Fruit fly (Drosophila melanogaster) whole organism, embryonic: ENCODE results near the gene pbl.

Source experiments
- Aef1 ChIP-seq: fragments of 200-800 bp; sonication (Bioruptor generic); IDR thresholded peaks from 3 replicates; pipeline ENCODE4 v1.3.6; 2022; ENCODE audit warnings: missing biosample characterization, missing genetic modification characterization
- B-H2 ChIP-seq: fragments of 200-800 bp; sonication (Bioruptor generic); optimal IDR thresholded peaks from 2 replicates; lab custom pipeline; 2018; ENCODE audit warnings: missing biosample characterization, mild to moderate bottlenecking, missing genetic modification characterization
- Bgb ChIP-seq: fragments of 200-800 bp; sonication (Bioruptor generic); IDR thresholded peaks from 2 replicates; pipeline ENCODE4 v1.3.6; 2022; ENCODE audit warnings: missing biosample characterization, missing genetic modification characterization; ENCODE audit not compliant: partially characterized antibody
- CG1024 ChIP-seq: fragments of 200-800 bp; sonication (Bioruptor generic); IDR thresholded peaks from 2 replicates; pipeline ENCODE4 v1.3.6; 2022; ENCODE audit warnings: missing biosample characterization, missing genetic modification characterization
- CG10267 ChIP-seq: fragments of 200-800 bp; sonication (Bioruptor generic); optimal IDR thresholded peaks from 2 replicates; lab custom pipeline; 2018; ENCODE audit warnings: missing biosample characterization, mild to moderate bottlenecking, missing genetic modification characterization, moderate library complexity
- CG10462 ChIP-seq: fragments of 200-800 bp; sonication (Bioruptor generic); optimal IDR thresholded peaks from 2 replicates; lab custom pipeline; 2016; ENCODE audit warnings: missing biosample characterization, missing genetic modification characterization
- CG10654 ChIP-seq: fragments of 200-800 bp; sonication (Bioruptor generic); optimal IDR thresholded peaks from 2 replicates; lab custom pipeline; 2016; ENCODE audit warnings: missing biosample characterization, missing genetic modification characterization
- CG10979 ChIP-seq: fragments of 200-800 bp; sonication (Bioruptor generic); optimal IDR thresholded peaks from 2 replicates; lab custom pipeline; 2018; ENCODE audit warnings: missing biosample characterization, mild to moderate bottlenecking, missing genetic modification characterization, moderate library complexity
- CG11398 ChIP-seq: fragments of 200-800 bp; sonication (Bioruptor generic); optimal IDR thresholded peaks from 2 replicates; lab custom pipeline; 2016; ENCODE audit warnings: missing biosample characterization, missing genetic modification characterization
- CG12769 ChIP-seq: fragments of 200-800 bp; sonication (Bioruptor generic); optimal IDR thresholded peaks from 2 replicates; lab custom pipeline; 2019; ENCODE audit warnings: missing biosample characterization, mild to moderate bottlenecking, missing genetic modification characterization, moderate library complexity
- CG13624 ChIP-seq: fragments of 200-800 bp; sonication (Bioruptor generic); optimal IDR thresholded peaks from 2 replicates; lab custom pipeline; 2016; ENCODE audit warnings: missing biosample characterization, missing genetic modification characterization
- CG15696 ChIP-seq: fragments of 200-800 bp; sonication (Bioruptor generic); optimal IDR thresholded peaks from 2 replicates; lab custom pipeline; 2019; ENCODE audit warnings: missing biosample characterization, mild to moderate bottlenecking, missing genetic modification characterization, moderate library complexity
- CG1602 ChIP-seq: fragments of 200-800 bp; sonication (Bioruptor generic); optimal IDR thresholded peaks from 3 replicates; lab custom pipeline; 2016; ENCODE audit warnings: missing biosample characterization, missing genetic modification characterization
- CG17568 ChIP-seq: fragments of 200-800 bp; sonication (Bioruptor generic); optimal IDR thresholded peaks from 2 replicates; lab custom pipeline; 2018; ENCODE audit warnings: missing biosample characterization, mild to moderate bottlenecking, missing genetic modification characterization, moderate library complexity
- CG30403 ChIP-seq: fragments of 200-800 bp; sonication (Bioruptor generic); optimal IDR thresholded peaks from 3 replicates; lab custom pipeline; 2016; ENCODE audit warnings: missing biosample characterization, missing genetic modification characterization
- CG30431 ChIP-seq: fragments of 200-800 bp; sonication (Bioruptor generic); optimal IDR thresholded peaks from 2 replicates; lab custom pipeline; 2017; ENCODE audit warnings: missing biosample characterization, missing genetic modification characterization
- CG3281 ChIP-seq: fragments of 200-800 bp; sonication (Bioruptor generic); optimal IDR thresholded peaks from 3 replicates; lab custom pipeline; 2017; ENCODE audit warnings: missing biosample characterization, mild to moderate bottlenecking, missing genetic modification characterization
- CG43689 ChIP-seq: fragments of 200-800 bp; sonication (Bioruptor generic); IDR thresholded peaks from 2 replicates; pipeline ENCODE4 v1.3.6; 2022; ENCODE audit warnings: missing biosample characterization, missing genetic modification characterization
- CG7372 ChIP-seq: fragments of 200-800 bp; sonication (Bioruptor generic); IDR thresholded peaks from 2 replicates; pipeline ENCODE4 v1.3.6; 2022; ENCODE audit warnings: missing biosample characterization, missing genetic modification characterization
- CG9727 ChIP-seq: fragments of 200-800 bp; sonication (Bioruptor generic); optimal IDR thresholded peaks from 3 replicates; lab custom pipeline; 2017; ENCODE audit warnings: missing biosample characterization, mild to moderate bottlenecking, missing genetic modification characterization
- Fer3 ChIP-seq: fragments of 200-800 bp; sonication (Bioruptor generic); optimal IDR thresholded peaks from 2 replicates; lab custom pipeline; 2018; ENCODE audit warnings: missing biosample characterization, mild to moderate bottlenecking, missing genetic modification characterization, moderate library complexity
- H15 ChIP-seq: fragments of 200-800 bp; sonication (Bioruptor generic); IDR thresholded peaks from 3 replicates; pipeline ENCODE4 v1.3.6; 2022; ENCODE audit warnings: missing biosample characterization, missing genetic modification characterization
- Lpt ChIP-seq: fragments of >200 bp; optimal IDR thresholded peaks from 2 replicates; lab custom pipeline; 2018; ENCODE audit warnings: missing biosample characterization, missing genetic modification characterization
- MESR4 ChIP-seq: fragments of 200-800 bp; sonication (Bioruptor generic); optimal IDR thresholded peaks from 2 replicates; lab custom pipeline; 2018; ENCODE audit warnings: missing biosample characterization, mild to moderate bottlenecking, missing genetic modification characterization, moderate library complexity
- Opbp ChIP-seq: fragments of 200-800 bp; sonication (Bioruptor generic); IDR thresholded peaks from 3 replicates; pipeline ENCODE4 v1.3.6; 2022; ENCODE audit warnings: missing biosample characterization, missing genetic modification characterization; ENCODE audit not compliant: partially characterized antibody
- Rfx ChIP-seq: fragments of 200-800 bp; sonication (Bioruptor generic); IDR thresholded peaks from 2 replicates; pipeline ENCODE4 v1.3.6; 2022; ENCODE audit warnings: missing biosample characterization, missing genetic modification characterization
- Side ChIP-seq: fragments of 200-800 bp; sonication (Bioruptor generic); optimal IDR thresholded peaks from 2 replicates; lab custom pipeline; 2016; ENCODE audit warnings: missing biosample characterization, missing genetic modification characterization
- ase ChIP-seq: fragments of 200-800 bp; sonication (Bioruptor generic); IDR thresholded peaks from 3 replicates; pipeline ENCODE4 v1.3.6; 2022; ENCODE audit warnings: missing biosample characterization, missing genetic modification characterization
- bab2 ChIP-seq: fragments of 200-800 bp; sonication (Bioruptor generic); optimal IDR thresholded peaks from 2 replicates; lab custom pipeline; 2016; ENCODE audit warnings: missing biosample characterization, missing genetic modification characterization
- bowl ChIP-seq: fragments of 200-800 bp; sonication (Bioruptor generic); IDR thresholded peaks from 2 replicates; pipeline ENCODE4 v1.3.6; 2022; ENCODE audit warnings: missing biosample characterization, missing genetic modification characterization
- cato ChIP-seq: fragments of 200-800 bp; sonication (Bioruptor generic); optimal IDR thresholded peaks from 2 replicates; lab custom pipeline; 2016; ENCODE audit warnings: missing biosample characterization, missing genetic modification characterization, borderline replicate concordance
- fd3F ChIP-seq: fragments of 200-800 bp; sonication (Bioruptor generic); optimal IDR thresholded peaks from 2 replicates; lab custom pipeline; 2018; ENCODE audit warnings: missing biosample characterization, mild to moderate bottlenecking, missing genetic modification characterization, moderate library complexity
- fd96Cb ChIP-seq: fragments of 200-800 bp; sonication (Bioruptor generic); optimal IDR thresholded peaks from 2 replicates; lab custom pipeline; 2018; ENCODE audit warnings: missing biosample characterization, mild to moderate bottlenecking, missing genetic modification characterization, moderate library complexity
- ftz-f1 ChIP-seq: fragments of 200-800 bp; sonication (Bioruptor generic); optimal IDR thresholded peaks from 2 replicates; lab custom pipeline; 2016; ENCODE audit warnings: missing biosample characterization, missing genetic modification characterization
- gcm2 ChIP-seq: fragments of 200-800 bp; sonication (Bioruptor generic); optimal IDR thresholded peaks from 2 replicates; lab custom pipeline; 2016; ENCODE audit warnings: missing biosample characterization, missing genetic modification characterization
- hbn ChIP-seq: fragments of 200-800 bp; sonication (Bioruptor generic); IDR thresholded peaks from 2 replicates; pipeline ENCODE4 v1.3.6; 2022; ENCODE audit warnings: missing biosample characterization, missing genetic modification characterization; ENCODE audit not compliant: partially characterized antibody
- ind ChIP-seq: fragments of 200-800 bp; sonication (Bioruptor generic); optimal IDR thresholded peaks from 3 replicates; lab custom pipeline; 2016; ENCODE audit warnings: missing biosample characterization, missing genetic modification characterization
- jigr1 ChIP-seq: fragments of 200-800 bp; sonication (Bioruptor generic); IDR thresholded peaks from 3 replicates; pipeline ENCODE4 v1.3.6; 2022; ENCODE audit warnings: missing biosample characterization, missing genetic modification characterization
- kah ChIP-seq: fragments of 200-800 bp; sonication (Bioruptor generic); optimal IDR thresholded peaks from 2 replicates; lab custom pipeline; 2018; ENCODE audit warnings: missing biosample characterization, mild to moderate bottlenecking, missing genetic modification characterization
- lbe ChIP-seq: fragments of 200-800 bp; sonication (Bioruptor generic); optimal IDR thresholded peaks from 2 replicates; lab custom pipeline; 2016; ENCODE audit warnings: missing biosample characterization, mild to moderate bottlenecking, missing genetic modification characterization
- lilli ChIP-seq: fragments of 200-800 bp; sonication (Bioruptor generic); optimal IDR thresholded peaks from 3 replicates; lab custom pipeline; 2016; ENCODE audit warnings: missing biosample characterization, missing genetic modification characterization
- nerfin-2 ChIP-seq: fragments of 200-800 bp; sonication (Bioruptor generic); IDR thresholded peaks from 2 replicates; pipeline ENCODE4 v1.3.6; 2022; ENCODE audit warnings: missing biosample characterization, missing genetic modification characterization; ENCODE audit not compliant: partially characterized antibody
- nom ChIP-seq: fragments of 200-800 bp; sonication (Bioruptor generic); optimal IDR thresholded peaks from 2 replicates; lab custom pipeline; 2017; ENCODE audit warnings: missing biosample characterization, missing genetic modification characterization, mild to moderate bottlenecking, moderate library complexity, missing genetic modification reagents
- pfk ChIP-seq: fragments of 200-800 bp; sonication (Bioruptor generic); optimal IDR thresholded peaks from 2 replicates; lab custom pipeline; 2018; ENCODE audit warnings: missing biosample characterization, mild to moderate bottlenecking, missing genetic modification characterization, moderate library complexity
- repo ChIP-seq: fragments of 200-800 bp; sonication (Bioruptor generic); optimal IDR thresholded peaks from 2 replicates; lab custom pipeline; 2016; ENCODE audit warnings: missing biosample characterization, missing genetic modification characterization
- schlank ChIP-seq: fragments of 200-800 bp; sonication (Bioruptor generic); optimal IDR thresholded peaks from 2 replicates; lab custom pipeline; 2018; ENCODE audit warnings: missing biosample characterization, mild to moderate bottlenecking, missing genetic modification characterization
- sisA ChIP-seq: fragments of 200-800 bp; sonication (Bioruptor generic); IDR thresholded peaks from 2 replicates; pipeline ENCODE4 v1.3.6; 2022; ENCODE audit warnings: missing biosample characterization, missing genetic modification characterization
- sr ChIP-seq: fragments of 200-800 bp; sonication (Bioruptor generic); IDR thresholded peaks from 3 replicates; pipeline ENCODE4 v1.3.6; 2022; ENCODE audit warnings: missing biosample characterization, missing genetic modification characterization
- tgo ChIP-seq: fragments of 200-800 bp; sonication (Bioruptor generic); IDR thresholded peaks from 3 replicates; pipeline ENCODE4 v1.3.6; 2022; ENCODE audit warnings: missing biosample characterization, missing genetic modification characterization
- usp ChIP-seq: fragments of >200 bp; optimal IDR thresholded peaks from 2 replicates; lab custom pipeline; 2017; ENCODE audit warnings: missing biosample characterization, missing genetic modification characterization
- vvl ChIP-seq: fragments of 200-800 bp; sonication (Bioruptor generic); IDR thresholded peaks from 2 replicates; pipeline ENCODE4 v1.3.6; 2022; ENCODE audit warnings: missing biosample characterization, missing genetic modification characterization

The pbl gene

dm6 chr3L:7863766-7864305 lies 47.9 kb downstream of the pbl start (continued):
- no peak for TF ChIP-seq nom (GFP tag; lab: Kevin White, UChicago)
- TF ChIP-seq MESR4 (GFP tag; lab: Kevin White, UChicago), result no peak
- TF ChIP-seq CG10267, result peak; percentile 39
- peak; percentile 60 for TF ChIP-seq ind (GFP tag; lab: Kevin White, UChicago)
- TF ChIP-seq kah (GFP tag; lab: Kevin White, UChicago), result no peak
- peak; percentile 22 for TF ChIP-seq fd96Cb (tag; lab: Kevin White, UChicago)
- TF ChIP-seq bowl, result no peak
- TF ChIP-seq ase (GFP tag; lab: Robert Waterston, UW), result peak; percentile 53; the same call in 1 of the 3 replicates
- TF ChIP-seq lilli (GFP tag; lab: Kevin White, UChicago), result peak; percentile 72
- no peak for TF ChIP-seq CG11398 (GFP tag; lab: Kevin White, UChicago)
- peak; percentile 75 for TF ChIP-seq CG9727
- TF ChIP-seq Fer3 (tag; lab: Kevin White, UChicago), result peak; percentile 79
- TF ChIP-seq repo (GFP tag; lab: Kevin White, UChicago), result no peak
- peak; percentile 69 for TF ChIP-seq CG30403 (GFP tag; lab: Kevin White, UChicago)
- peak; percentile 5 for TF ChIP-seq bab2 (GFP tag; lab: Kevin White, UChicago)
- peak; percentile 12 for TF ChIP-seq B-H2 (GFP tag; lab: Kevin White, UChicago)
- peak; percentile 23 for TF ChIP-seq CG15696 (tag; lab: Kevin White, UChicago)
- peak; percentile 30 for TF ChIP-seq CG1602 (GFP tag; lab: Kevin White, UChicago)
- no peak for TF ChIP-seq Bgb (GFP tag; lab: Robert Waterston, UW)
- TF ChIP-seq CG13624 (GFP tag; lab: Kevin White, UChicago), result peak; percentile 42
- no peak for TF ChIP-seq ftz-f1 (GFP tag; lab: Kevin White, UChicago)
- peak; percentile 85 for TF ChIP-seq CG3281 (GFP tag; lab: Kevin White, UChicago)
- no peak for TF ChIP-seq cato (GFP tag; lab: Kevin White, UChicago)
- TF ChIP-seq CG43689 (GFP tag; lab: Robert Waterston, UW), result peak; percentile 44; the same call in 1 of the 2 replicates
- peak; percentile 82 for TF ChIP-seq tgo
- peak; percentile 8 for TF ChIP-seq CG30431 (GFP tag; lab: Kevin White, UChicago)
- TF ChIP-seq fd3F (GFP tag; lab: Kevin White, UChicago), result peak; percentile 73
- peak; percentile 88 for TF ChIP-seq Rfx (GFP tag; lab: Robert Waterston, UW)
- TF ChIP-seq jigr1, result no peak
- peak; percentile 43; the same call in 1 of the 2 replicates for TF ChIP-seq sisA (GFP tag; lab: Robert Waterston, UW)
- no peak for TF ChIP-seq CG1024 (GFP tag; lab: Robert Waterston, UW)
- no peak for TF ChIP-seq Lpt
- no peak for TF ChIP-seq hbn (GFP tag; lab: Robert Waterston, UW)
- TF ChIP-seq CG12769, result peak; percentile 30
- no peak for TF ChIP-seq usp (GFP tag; lab: Kevin White, UChicago)
- TF ChIP-seq CG10979 (tag; lab: Kevin White, UChicago), result peak; percentile 39
- TF ChIP-seq pfk (GFP tag; lab: Kevin White, UChicago), result no peak
- TF ChIP-seq H15, result 0 out of 3 replicates have a peak, but pooled peaks have one; percentile 43
- no peak for TF ChIP-seq Side (GFP tag; lab: Kevin White, UChicago)
- TF ChIP-seq lbe (GFP tag; lab: Kevin White, UChicago), result no peak
- no peak for TF ChIP-seq schlank
- TF ChIP-seq Opbp (GFP tag; lab: Robert Waterston, UW), result no peak
- peak; percentile 28; the same call in 1 of the 2 replicates for TF ChIP-seq vvl (GFP tag; lab: Robert Waterston, UW)
- no peak for TF ChIP-seq nerfin-2 (GFP tag; lab: Robert Waterston, UW)
- no peak for TF ChIP-seq CG10462 (GFP tag; lab: Kevin White, UChicago)
- TF ChIP-seq sr, result no peak
- peak; percentile 80 for TF ChIP-seq CG7372
- peak; percentile 44 for TF ChIP-seq CG17568 (GFP tag; lab: Kevin White, UChicago)
- no peak for TF ChIP-seq gcm2 (GFP tag; lab: Kevin White, UChicago)
- TF ChIP-seq CG10654 (GFP tag; lab: Kevin White, UChicago), result no peak
- TF ChIP-seq Aef1 (GFP tag; lab: Robert Waterston, UW), result peak; percentile 75
